Worm (Caenorhabditis elegans): ENCODE results near the gene srd-70.

Gene srd-70

DNA sequence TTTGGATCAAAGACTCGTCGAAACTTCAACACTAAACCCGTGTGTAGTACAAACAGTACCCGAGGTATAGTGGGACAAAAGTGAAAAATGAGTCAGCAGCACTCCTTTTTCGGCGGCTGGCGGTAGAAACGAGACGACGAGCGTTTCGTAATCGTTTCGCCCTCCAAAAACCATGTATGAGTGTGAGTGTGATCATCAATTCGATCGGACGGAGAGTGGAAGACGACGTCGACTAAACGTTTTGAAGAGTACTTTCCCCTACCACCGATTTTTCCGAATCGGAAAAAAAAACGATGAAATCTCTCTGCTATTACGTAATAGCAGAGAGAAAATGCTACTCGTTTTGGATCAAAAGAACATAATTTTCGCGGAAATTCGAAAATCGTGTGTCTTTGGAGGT is 38.5 kb upstream of the srd-70 start:
- no peak for TF ChIP-seq aly-1 (tag; optimal IDR thresholded peaks at IDR 0.05)
- no peak for TF ChIP-seq B0310.2 (tag; optimal IDR thresholded peaks at IDR 0.05)
- no peak for TF ChIP-seq hmg-4 (GFP tag; optimal IDR thresholded peaks at IDR 0.05)
- TF ChIP-seq flt-1 (GFP tag; IDR thresholded peaks at IDR 0.05) = no peak
- TF ChIP-seq tbx-37 (GFP tag; conservative IDR thresholded peaks at IDR 0.05) = no peak
- no peak for TF ChIP-seq ceh-13 (GFP tag; optimal IDR thresholded peaks at IDR 0.05)
- TF ChIP-seq F13C5.2 (tag; optimal IDR thresholded peaks at IDR 0.05) = no peak
- TF ChIP-seq tra-4 (tag; optimal IDR thresholded peaks at IDR 0.05) = no peak
- no peak for TF ChIP-seq hnd-1 (tag; optimal IDR thresholded peaks at IDR 0.05)
- TF ChIP-seq scrt-1 (GFP tag; IDR thresholded peaks at IDR 0.05) = no peak
- TF ChIP-seq tbx-11 (GFP tag; IDR thresholded peaks at IDR 0.05) = no peak
- TF ChIP-seq hmbx-1 (tag; optimal IDR thresholded peaks at IDR 0.05) = no peak

DNA sequence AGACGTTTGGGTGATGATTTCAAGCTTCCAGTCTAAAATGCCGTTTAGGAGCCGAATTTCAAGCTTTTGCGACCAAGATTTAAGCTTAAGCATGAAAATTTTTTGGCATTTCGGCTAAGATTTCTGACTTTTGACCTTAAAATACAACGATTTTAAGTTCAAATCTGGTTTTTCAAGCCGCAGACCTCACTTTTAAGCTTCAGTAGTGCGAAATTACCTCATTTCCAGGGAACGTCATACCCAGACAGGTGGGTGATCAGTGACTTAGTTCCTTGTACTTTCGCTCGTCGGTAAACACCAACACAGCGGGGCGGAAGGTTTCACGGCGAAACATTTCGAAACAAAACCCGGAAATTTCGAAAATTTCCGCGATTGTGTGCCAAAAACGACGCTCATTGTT is 37.6 kb upstream of the srd-70 start:
- no peak for TF ChIP-seq F13C5.2 (tag; optimal IDR thresholded peaks at IDR 0.05)
- TF ChIP-seq B0310.2 (tag; optimal IDR thresholded peaks at IDR 0.05) = no peak
- TF ChIP-seq tbx-37 (GFP tag; conservative IDR thresholded peaks at IDR 0.05) = no peak
- TF ChIP-seq pes-1 (GFP tag; IDR thresholded peaks at IDR 0.05) = no peak
- no peak for TF ChIP-seq aly-1 (tag; optimal IDR thresholded peaks at IDR 0.05)
- no peak for TF ChIP-seq ama-1 (optimal IDR thresholded peaks at IDR 0.05)
- TF ChIP-seq scrt-1 (GFP tag; IDR thresholded peaks at IDR 0.05) = no peak
- no peak for TF ChIP-seq flt-1 (GFP tag; IDR thresholded peaks at IDR 0.05)
- TF ChIP-seq tra-4 (tag; optimal IDR thresholded peaks at IDR 0.05) = no peak
- no peak for TF ChIP-seq ceh-13 (GFP tag; optimal IDR thresholded peaks at IDR 0.05)
- TF ChIP-seq ceh-36 (tag; optimal IDR thresholded peaks at IDR 0.05) = no peak
- no peak for TF ChIP-seq hmbx-1 (tag; optimal IDR thresholded peaks at IDR 0.05)
- TF ChIP-seq tbx-11 (GFP tag; IDR thresholded peaks at IDR 0.05) = no peak
- TF ChIP-seq sea-1 (GFP tag; conservative IDR thresholded peaks at IDR 0.05) = no peak
- TF ChIP-seq ets-7 (tag; optimal IDR thresholded peaks at IDR 0.05) = no peak

- TF ChIP-seq ceh-36 (tag; optimal IDR thresholded peaks at IDR 0.05) (no peak), hmg-4 (GFP tag; optimal IDR thresholded peaks at IDR 0.05) (no peak), scrt-1 (GFP tag; IDR thresholded peaks at IDR 0.05) (no peak), tbx-11 (GFP tag; IDR thresholded peaks at IDR 0.05) (no peak), ceh-13 (GFP tag; optimal IDR thresholded peaks at IDR 0.05) (no peak), F13C5.2 (tag; optimal IDR thresholded peaks at IDR 0.05) (no peak), hnd-1 (tag; optimal IDR thresholded peaks at IDR 0.05) (no peak), tbx-37 (GFP tag; conservative IDR thresholded peaks at IDR 0.05) (no peak), pes-1 (GFP tag; IDR thresholded peaks at IDR 0.05) (no peak), ets-7 (tag; optimal IDR thresholded peaks at IDR 0.05) (no peak), hmbx-1 (tag; optimal IDR thresholded peaks at IDR 0.05) (no peak), flt-1 (GFP tag; IDR thresholded peaks at IDR 0.05) (no peak), sea-1 (GFP tag; conservative IDR thresholded peaks at IDR 0.05) (no peak), ama-1 (optimal IDR thresholded peaks at IDR 0.05) (no peak), B0310.2 (tag; optimal IDR thresholded peaks at IDR 0.05) (no peak), aly-1 (tag; optimal IDR thresholded peaks at IDR 0.05) (no peak), tra-4 (tag; optimal IDR thresholded peaks at IDR 0.05) (no peak)
Measured at ce11 chrV:20416790-20417189, 37.1 kb upstream of the srd-70 start.

DNA sequence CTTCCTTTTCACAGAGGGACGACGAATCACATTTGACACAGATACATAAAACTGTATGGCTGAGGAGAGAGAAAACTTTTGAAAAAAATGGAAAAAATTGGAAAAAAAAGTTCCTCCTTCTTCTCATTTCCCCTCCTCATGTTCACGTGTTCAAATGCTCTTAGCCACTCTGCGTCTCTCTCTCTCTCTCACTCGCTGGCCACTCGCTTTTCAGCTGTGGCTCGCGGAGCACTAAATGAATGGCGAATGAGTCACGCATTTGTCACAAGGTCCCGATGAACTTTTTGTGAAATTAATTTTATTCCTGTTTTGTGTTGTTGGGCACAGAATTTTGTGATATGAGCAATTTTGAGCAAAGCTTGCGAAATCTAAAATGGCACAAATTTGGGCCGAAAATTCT is 36.1 kb upstream of the srd-70 start:
- TF ChIP-seq tra-4 (tag; optimal IDR thresholded peaks at IDR 0.05) = no peak
- no peak for TF ChIP-seq pes-1 (GFP tag; IDR thresholded peaks at IDR 0.05)

DNA sequence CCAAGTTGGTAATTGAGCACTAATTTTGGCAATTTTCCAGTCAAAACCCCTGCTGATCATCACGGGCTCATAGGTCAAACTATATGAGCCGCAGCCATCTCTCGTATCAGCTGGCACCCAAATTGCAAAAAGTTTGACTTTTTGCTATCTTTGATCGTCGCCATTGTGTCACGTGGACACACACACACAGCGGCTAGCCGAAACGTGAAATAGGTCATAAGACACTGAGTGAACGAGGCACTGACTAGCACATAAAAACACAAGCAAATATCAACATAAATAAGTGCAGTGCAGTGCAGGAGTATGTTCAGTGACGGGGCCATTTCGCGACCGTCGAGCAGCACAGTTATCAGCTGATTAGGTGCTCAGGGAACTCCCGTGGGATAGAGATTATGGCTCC is 35.1 kb upstream of the srd-70 start:
- no peak for TF ChIP-seq ama-1 (optimal IDR thresholded peaks at IDR 0.05)
- no peak for TF ChIP-seq hmbx-1 (tag; optimal IDR thresholded peaks at IDR 0.05)
- TF ChIP-seq F13C5.2 (tag; optimal IDR thresholded peaks at IDR 0.05) = no peak
- TF ChIP-seq scrt-1 (GFP tag; IDR thresholded peaks at IDR 0.05) = no peak
- no peak for TF ChIP-seq hmg-4 (GFP tag; optimal IDR thresholded peaks at IDR 0.05)
- no peak for TF ChIP-seq sea-1 (GFP tag; conservative IDR thresholded peaks at IDR 0.05)
- no peak for TF ChIP-seq aly-1 (tag; optimal IDR thresholded peaks at IDR 0.05)
- TF ChIP-seq ets-7 (tag; optimal IDR thresholded peaks at IDR 0.05) = no peak
- TF ChIP-seq hnd-1 (tag; optimal IDR thresholded peaks at IDR 0.05) = no peak
- no peak for TF ChIP-seq B0310.2 (tag; optimal IDR thresholded peaks at IDR 0.05)
- no peak for TF ChIP-seq ceh-13 (GFP tag; optimal IDR thresholded peaks at IDR 0.05)
- TF ChIP-seq flt-1 (GFP tag; IDR thresholded peaks at IDR 0.05) = no peak
- TF ChIP-seq ceh-36 (tag; optimal IDR thresholded peaks at IDR 0.05) = no peak
- TF ChIP-seq tbx-37 (GFP tag; conservative IDR thresholded peaks at IDR 0.05) = no peak
- no peak for TF ChIP-seq tbx-11 (GFP tag; IDR thresholded peaks at IDR 0.05)

ce11 chrV:20419643-20420042 is 34.3 kb upstream of the srd-70 start:
- TF ChIP-seq ceh-13 (GFP tag; optimal IDR thresholded peaks at IDR 0.05) (no peak), hmbx-1 (tag; optimal IDR thresholded peaks at IDR 0.05) (no peak), ceh-36 (tag; optimal IDR thresholded peaks at IDR 0.05) (no peak), tbx-37 (GFP tag; conservative IDR thresholded peaks at IDR 0.05) (no peak), flt-1 (GFP tag; IDR thresholded peaks at IDR 0.05) (no peak), hmg-4 (GFP tag; optimal IDR thresholded peaks at IDR 0.05) (no peak), ets-7 (tag; optimal IDR thresholded peaks at IDR 0.05) (no peak), F13C5.2 (tag; optimal IDR thresholded peaks at IDR 0.05) (no peak), ama-1 (optimal IDR thresholded peaks at IDR 0.05) (no peak), pes-1 (GFP tag; IDR thresholded peaks at IDR 0.05) (no peak), tbx-11 (GFP tag; IDR thresholded peaks at IDR 0.05) (no peak), aly-1 (tag; optimal IDR thresholded peaks at IDR 0.05) (no peak), B0310.2 (tag; optimal IDR thresholded peaks at IDR 0.05) (no peak)

ce11 chrV:20422738-20423137 is 31.2 kb upstream of the srd-70 start:
- TF ChIP-seq hmbx-1 (tag; optimal IDR thresholded peaks at IDR 0.05) = no peak
- TF ChIP-seq tbx-11 (GFP tag; IDR thresholded peaks at IDR 0.05) = no peak
- TF ChIP-seq ceh-13 (GFP tag; optimal IDR thresholded peaks at IDR 0.05) = no peak
- no peak for TF ChIP-seq F13C5.2 (tag; optimal IDR thresholded peaks at IDR 0.05)

ce11 chrV:20423428-20423827 is 30.5 kb upstream of the srd-70 start:
- TF ChIP-seq tra-4 (tag; optimal IDR thresholded peaks at IDR 0.05) (no peak), ets-7 (tag; optimal IDR thresholded peaks at IDR 0.05) (no peak), scrt-1 (GFP tag; IDR thresholded peaks at IDR 0.05) (no peak), ceh-36 (tag; optimal IDR thresholded peaks at IDR 0.05) (no peak), hmbx-1 (tag; optimal IDR thresholded peaks at IDR 0.05) (no peak), flt-1 (GFP tag; IDR thresholded peaks at IDR 0.05) (no peak), ceh-13 (GFP tag; optimal IDR thresholded peaks at IDR 0.05) (no peak), pes-1 (GFP tag; IDR thresholded peaks at IDR 0.05) (no peak), hnd-1 (tag; optimal IDR thresholded peaks at IDR 0.05) (no peak), B0310.2 (tag; optimal IDR thresholded peaks at IDR 0.05) (no peak)
